Fruit fly (Drosophila melanogaster) S2 (cell line): ENCODE results near the gene CG32537.

ENCODE experiments used
- CG8478 ChIP-seq: fragments of >200 bp; optimal IDR thresholded peaks from 2 replicates; lab custom pipeline; 2018
- CTCF ChIP-seq, 2 experiments: fragments of >200 bp; optimal IDR thresholded peaks; 2 replicates each; lab custom pipeline; 2018

Gene CG32537

DNA sequence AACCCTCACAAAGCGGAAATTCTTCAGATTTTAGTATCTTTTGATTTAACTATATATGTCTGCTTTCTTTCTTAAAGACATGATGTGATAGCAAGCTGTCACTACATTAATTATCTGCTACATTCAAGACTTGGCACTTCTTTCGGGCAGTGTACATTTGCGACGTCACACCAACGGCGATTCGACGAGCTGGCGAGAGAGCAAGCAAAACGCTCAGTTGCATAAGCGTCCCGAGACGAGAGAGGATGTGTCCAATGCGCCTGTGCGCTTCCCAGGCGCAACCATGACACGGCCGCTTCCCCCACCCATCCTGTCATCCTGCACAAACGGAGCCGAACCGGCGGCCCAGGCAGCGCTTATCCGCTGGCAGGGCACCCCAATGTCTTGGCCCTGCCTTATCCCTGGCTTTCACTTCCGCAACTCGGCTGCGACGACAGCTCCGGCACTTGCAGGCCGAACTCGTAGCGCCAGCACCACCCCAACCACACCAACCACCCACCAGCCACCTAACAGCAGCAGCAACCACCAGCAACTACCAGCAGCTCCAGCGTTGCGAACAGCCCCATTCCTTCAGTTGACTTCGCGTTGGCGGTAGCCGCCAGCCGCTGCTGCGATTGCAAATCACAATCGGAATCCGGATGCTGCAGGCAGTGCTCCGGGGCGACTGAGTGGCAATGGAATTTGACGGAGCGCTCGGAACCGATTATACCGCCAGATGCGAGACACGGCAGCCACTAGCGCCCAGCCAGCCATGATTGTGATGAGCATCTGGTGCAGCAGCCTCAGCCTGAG, 27.7 kb downstream of the CG32537 start, which contains the start of gene Hs3st-B:
Hs3st-B (plus strand) TSS at position 214 of the 792 bp plus-strand sequence.
- no peak for TF ChIP-seq CTCF (optimal IDR thresholded peaks at IDR 0.05; lab: Kevin White, UChicago)
- no peak for TF ChIP-seq CG8478 (lab: Kevin White, UChicago)

DNA sequence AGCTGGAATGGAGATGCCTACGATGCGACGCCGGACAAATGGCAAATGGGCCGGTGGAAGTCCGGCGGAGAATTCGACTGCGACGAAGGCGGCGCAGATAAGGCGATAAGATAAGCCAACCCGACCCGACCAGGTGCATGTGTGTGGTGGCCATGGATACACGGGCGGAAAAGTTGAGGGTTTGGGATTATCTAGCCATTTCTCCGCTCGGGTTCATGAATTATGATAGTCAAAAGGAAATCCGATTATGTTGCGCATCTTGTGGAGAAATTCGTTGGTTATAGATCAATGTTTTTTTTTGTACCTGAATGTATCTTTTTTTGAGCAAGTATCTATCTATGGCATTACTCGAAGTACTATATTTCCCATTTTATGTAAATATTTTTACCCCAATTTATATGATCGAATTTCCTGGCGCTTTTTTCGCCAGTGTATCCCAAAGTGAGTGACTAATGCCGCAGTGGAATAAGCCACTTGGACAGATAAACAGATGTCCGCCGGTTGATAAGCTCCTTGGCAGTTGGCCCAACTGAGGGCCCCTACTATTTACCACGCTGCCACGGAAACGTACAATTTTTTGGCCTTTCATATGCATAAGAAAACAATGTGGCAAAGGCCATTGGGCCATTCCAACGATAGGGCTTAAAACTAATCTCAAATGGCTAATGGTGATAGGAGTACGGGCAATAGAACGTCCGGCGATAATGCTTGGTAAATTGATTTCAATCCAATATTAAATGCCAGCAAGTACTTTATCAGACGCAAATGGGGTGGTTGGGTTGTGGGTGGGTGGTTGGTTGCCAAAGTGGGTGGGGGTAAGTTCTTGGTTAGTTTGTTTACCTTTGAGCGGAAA, 28.9 kb downstream of the CG32537 start, which contains the start of gene CG7992:
CG7992 (minus strand) TSS at position 51 of the 853 bp plus-strand sequence.
- no peak for TF ChIP-seq CG8478 (lab: Kevin White, UChicago)
- TF ChIP-seq CTCF (optimal IDR thresholded peaks at IDR 0.05; lab: Kevin White, UChicago), result no peak

DNA sequence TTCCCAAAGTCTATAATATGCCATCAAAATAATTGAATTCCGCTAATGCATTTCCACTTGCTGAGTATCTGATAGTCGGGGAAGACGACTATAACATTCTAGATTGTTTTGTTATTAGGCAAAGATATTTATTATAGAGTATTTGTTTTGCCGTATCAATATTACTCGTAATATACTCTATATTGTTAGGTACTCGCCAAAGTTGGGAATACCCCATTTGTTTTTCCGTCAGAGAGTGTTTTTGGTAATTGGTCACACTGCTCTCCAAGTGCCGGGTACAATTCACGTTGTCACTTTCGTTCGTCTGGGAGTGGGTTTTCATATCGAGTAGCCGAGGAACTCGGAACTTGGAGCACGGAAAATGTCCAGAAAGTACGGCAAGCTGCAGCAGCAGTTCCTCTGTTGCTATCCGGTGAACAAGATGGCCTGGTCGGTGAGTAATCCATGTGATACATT, 32.9 kb downstream of the CG32537 start, which contains the start of gene CG7889:
CG7889 (plus strand) TSS at position 253 of the 456 bp plus-strand sequence.
- TF ChIP-seq CTCF (optimal IDR thresholded peaks at IDR 0.05; lab: Kevin White, UChicago), result no peak
- TF ChIP-seq CG8478 (lab: Kevin White, UChicago), result no peak

DNA sequence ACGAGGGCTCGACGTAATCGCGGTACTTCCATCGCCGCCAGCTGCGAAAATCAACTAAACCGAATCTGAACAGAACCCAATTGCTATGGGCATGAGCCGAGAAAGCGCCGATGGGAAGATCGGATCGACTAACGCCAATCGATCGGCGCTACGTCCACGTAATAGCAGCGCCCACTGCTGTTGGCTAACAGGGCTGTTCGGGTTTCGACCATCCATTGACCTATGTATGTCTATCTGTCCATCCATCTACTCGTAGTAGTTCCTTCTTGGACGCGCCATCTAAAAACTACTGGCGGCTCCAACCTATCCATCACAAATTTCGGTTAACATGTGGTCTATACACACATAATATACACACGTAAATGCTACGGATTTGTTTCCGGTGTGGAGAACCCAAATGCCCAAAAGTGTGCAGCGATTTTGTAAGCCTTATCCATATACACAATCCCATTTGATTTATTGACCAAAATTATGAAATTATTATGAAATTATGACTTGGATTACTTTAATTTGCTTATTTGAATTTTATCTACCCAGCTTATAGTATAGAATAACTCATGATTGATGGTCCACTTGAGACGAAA, 34.5 kb downstream of the CG32537 start, which contains the start of gene CG14196:
CG14196 (minus strand) TSS at position 51 of the 584 bp plus-strand sequence.
- peak; percentile 31 to 42 for TF ChIP-seq CTCF (optimal IDR thresholded peaks at IDR 0.05; lab: Kevin White, UChicago)
- TF ChIP-seq CG8478 (lab: Kevin White, UChicago), result no peak

DNA sequence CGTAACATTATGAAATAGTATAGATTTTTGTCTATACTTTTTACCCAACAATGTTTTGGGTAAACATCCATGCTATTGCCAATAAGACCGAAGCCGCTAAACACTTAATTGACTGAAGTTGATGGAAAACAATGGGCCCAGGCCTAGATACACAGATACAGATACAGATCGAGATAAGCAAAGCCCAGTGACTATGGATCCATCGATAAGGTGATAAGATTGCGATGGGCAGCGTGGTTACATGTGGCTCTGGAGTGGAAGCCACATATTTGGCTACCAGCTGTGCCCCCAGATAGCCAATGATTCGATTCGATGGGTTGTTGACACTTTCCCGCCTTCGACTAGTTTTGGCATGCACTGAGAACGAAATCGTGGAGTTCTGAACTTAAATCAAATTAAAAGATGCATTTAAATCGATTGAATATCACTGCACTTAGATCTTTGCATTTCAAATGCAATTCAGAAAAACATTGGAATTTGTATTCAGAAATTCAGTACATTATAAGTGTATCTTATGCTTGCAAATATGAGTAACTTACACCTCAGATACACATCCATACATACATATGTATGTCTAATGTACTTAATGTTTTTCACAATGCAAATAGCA, 36.0 kb downstream of the CG32537 start:
- TF ChIP-seq CG8478 (lab: Kevin White, UChicago), result no peak

DNA sequence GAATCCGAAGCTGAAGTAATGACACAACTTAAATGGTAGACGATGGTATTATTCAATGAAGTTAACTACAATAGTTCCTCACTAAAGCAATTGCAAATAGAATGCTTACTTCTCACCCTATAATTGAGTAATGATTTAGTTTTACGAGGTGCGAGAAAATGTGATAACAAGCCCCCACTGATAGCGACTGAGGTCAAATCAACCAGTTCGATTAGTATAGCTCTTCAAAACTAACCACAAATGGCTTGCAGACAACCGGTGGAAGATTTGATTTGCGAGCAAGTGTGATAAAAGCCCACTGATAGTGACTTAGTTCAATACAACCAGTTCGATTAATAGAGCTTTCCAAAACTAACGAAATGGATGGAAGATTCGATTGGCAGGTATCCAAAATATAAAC, 37.0 kb downstream of the CG32537 start:
- TF ChIP-seq CTCF (optimal IDR thresholded peaks at IDR 0.05; lab: Kevin White, UChicago), result no peak

DNA sequence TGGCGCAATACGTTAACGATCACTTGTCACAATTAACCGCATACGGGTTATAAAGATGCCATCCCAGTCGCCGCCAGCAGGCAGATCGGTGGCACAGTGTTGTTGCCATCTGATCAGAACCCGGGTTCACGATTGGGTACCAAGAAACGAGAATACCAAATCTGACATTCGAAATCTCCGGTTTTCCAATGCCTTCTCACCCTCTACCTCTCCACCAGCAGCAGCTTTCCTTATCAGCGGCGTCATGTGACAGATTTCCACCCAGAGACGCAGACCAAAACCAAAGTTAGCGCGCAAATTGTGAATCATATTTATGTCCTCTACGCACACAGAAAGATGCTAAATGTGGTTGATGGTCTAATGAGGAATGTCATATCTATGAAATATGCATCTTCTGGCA, 37.7 kb downstream of the CG32537 start:
- TF ChIP-seq CTCF (optimal IDR thresholded peaks at IDR 0.05; lab: Kevin White, UChicago) (no peak), CG8478 (lab: Kevin White, UChicago) (no peak)

DNA sequence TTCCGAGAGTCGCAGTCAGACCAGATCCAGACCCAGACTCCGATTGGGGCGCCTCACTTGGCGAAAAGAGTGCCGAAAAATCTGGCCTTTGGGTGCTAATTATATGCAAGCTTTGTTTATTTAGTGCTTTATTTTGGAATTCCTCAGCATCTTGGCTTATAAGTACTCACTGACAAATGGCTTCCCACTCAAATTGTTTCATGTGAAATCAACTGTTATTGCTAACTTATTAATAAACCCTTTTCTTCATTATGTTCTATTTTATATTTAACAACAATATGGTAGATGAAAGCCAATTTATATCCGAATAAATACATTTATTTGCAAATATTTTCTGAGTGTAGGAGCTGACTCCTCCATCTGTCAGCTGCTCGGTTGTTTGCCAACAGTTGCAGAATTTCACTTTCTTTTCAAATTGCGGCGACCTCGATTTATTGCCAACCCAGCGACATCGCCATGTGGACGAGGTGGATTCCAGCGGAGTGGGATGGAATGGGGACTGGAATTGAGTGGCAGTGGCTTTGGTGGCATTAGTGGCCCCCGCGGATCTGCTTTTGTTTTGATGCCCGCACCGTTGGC, 46.4 kb downstream of the CG32537 start:
- TF ChIP-seq CG8478 (lab: Kevin White, UChicago) (no peak), CTCF (optimal IDR thresholded peaks at IDR 0.05; lab: Kevin White, UChicago) (no peak)

DNA sequence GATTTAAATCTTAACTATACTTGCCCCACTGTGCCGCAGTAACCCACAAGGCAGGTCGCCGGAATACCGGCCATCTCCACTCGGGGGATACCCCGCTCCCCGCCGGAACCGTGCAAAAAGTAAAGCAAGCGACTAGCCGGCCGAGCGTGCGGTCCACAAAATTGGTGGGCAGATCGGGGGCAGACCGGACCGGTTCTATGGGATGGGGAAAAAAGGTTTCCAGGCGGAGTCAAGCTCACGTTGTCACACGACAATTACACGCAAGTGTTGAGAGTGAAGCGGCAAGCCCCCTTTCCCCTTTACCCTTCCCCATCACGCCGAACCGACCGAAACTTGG, 51.1 kb downstream of the CG32537 start:
- TF ChIP-seq CG8478 (lab: Kevin White, UChicago), result no peak
- no peak for TF ChIP-seq CTCF (optimal IDR thresholded peaks at IDR 0.05; lab: Kevin White, UChicago)

DNA sequence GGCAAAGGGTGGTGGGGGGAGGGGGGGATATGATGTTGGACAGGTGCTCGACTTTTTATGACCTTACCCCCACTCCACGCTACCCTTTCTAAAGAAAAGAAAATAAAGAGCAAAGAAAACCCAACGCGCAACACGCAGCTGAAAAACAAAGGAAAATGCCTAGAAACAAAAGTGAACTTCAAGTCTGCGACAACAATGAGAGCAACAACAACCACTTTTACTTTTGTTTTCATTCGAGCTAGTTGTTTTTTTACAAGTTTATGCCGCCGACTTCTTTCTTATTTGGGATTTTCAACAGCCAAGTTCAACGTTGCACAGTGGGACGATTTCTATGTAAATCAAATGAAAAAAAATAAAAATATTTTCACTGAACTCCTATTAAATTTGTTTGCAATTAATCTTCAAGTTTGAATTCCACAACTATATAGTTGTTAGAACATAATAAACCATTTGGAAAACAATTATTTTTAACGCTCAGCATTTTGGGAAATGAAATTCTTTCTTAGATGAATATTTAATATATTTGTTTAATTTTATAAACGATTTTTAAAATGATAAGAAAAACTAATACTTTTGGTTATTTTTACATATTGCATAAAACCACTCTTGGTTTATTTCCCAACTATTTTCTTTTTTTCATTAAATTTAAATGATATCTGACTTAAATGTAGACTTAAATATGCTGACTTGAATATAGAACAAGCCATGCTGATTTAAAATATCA, 51.6 kb downstream of the CG32537 start:
- no peak for TF ChIP-seq CG8478 (lab: Kevin White, UChicago)
- no peak for TF ChIP-seq CTCF (optimal IDR thresholded peaks at IDR 0.05; lab: Kevin White, UChicago)
